Fruit fly (Drosophila melanogaster) whole organism, embryonic: ENCODE results near the gene CG42445.
A peak's percentile ranks its signal among the peaks of the same experiment; 100 is the strongest.

ENCODE experiments used
- ATbp ChIP-seq: fragments of 200-800 bp; sonication (Bioruptor generic); optimal IDR thresholded peaks from 2 replicates; lab custom pipeline; 2017; ENCODE audit warnings: missing biosample characterization, mild to moderate bottlenecking, missing genetic modification characterization, missing genetic modification reagents
- Abd-B ChIP-seq: fragments of 200-800 bp; sonication (Bioruptor generic); optimal IDR thresholded peaks from 2 replicates; lab custom pipeline; 2018; ENCODE audit warnings: missing biosample characterization, mild to moderate bottlenecking, missing genetic modification characterization, moderate library complexity
- Asciz ChIP-seq: fragments of 200-800 bp; sonication (Bioruptor generic); optimal IDR thresholded peaks from 2 replicates; lab custom pipeline; 2017; ENCODE audit warnings: missing biosample characterization, mild to moderate bottlenecking, missing genetic modification characterization, missing genetic modification reagents
- Atf6 ChIP-seq: fragments of 200-800 bp; sonication (Bioruptor generic); IDR thresholded peaks from 2 replicates; pipeline ENCODE4 v1.3.6; 2022; ENCODE audit warnings: missing biosample characterization, missing genetic modification characterization
- BtbVII ChIP-seq: fragments of 200-800 bp; sonication (Bioruptor generic); optimal IDR thresholded peaks from 3 replicates; lab custom pipeline; 2017; ENCODE audit warnings: missing biosample characterization, mild to moderate bottlenecking, missing genetic modification characterization
- CG11456 ChIP-seq: fragments of 200-800 bp; sonication (Bioruptor generic); IDR thresholded peaks from 3 replicates; pipeline ENCODE4 v1.3.6; 2022; ENCODE audit warnings: missing biosample characterization, missing genetic modification characterization
- CG11723 ChIP-seq: fragments of 200-800 bp; sonication (Bioruptor generic); optimal IDR thresholded peaks from 2 replicates; lab custom pipeline; 2017; ENCODE audit warnings: missing biosample characterization, mild to moderate bottlenecking, missing genetic modification characterization
- CG12942 ChIP-seq: fragments of 200-800 bp; sonication (Bioruptor generic); optimal IDR thresholded peaks from 3 replicates; lab custom pipeline; 2016; ENCODE audit warnings: missing biosample characterization, missing genetic modification characterization
- CG1647 ChIP-seq: fragments of 200-800 bp; sonication (Bioruptor generic); optimal IDR thresholded peaks from 3 replicates; lab custom pipeline; 2016; ENCODE audit warnings: missing biosample characterization, missing genetic modification characterization
- CG16813 ChIP-seq: fragments of 200-800 bp; sonication (Bioruptor generic); IDR thresholded peaks from 3 replicates; pipeline ENCODE4 v1.3.6; 2022; ENCODE audit warnings: missing biosample characterization, missing genetic modification characterization; ENCODE audit not compliant: partially characterized antibody
- CG17385 ChIP-seq: fragments of 200-800 bp; sonication (Bioruptor generic); optimal IDR thresholded peaks from 3 replicates; lab custom pipeline; 2018; ENCODE audit warnings: missing biosample characterization, mild to moderate bottlenecking, missing genetic modification characterization
- CG17912 ChIP-seq: fragments of 200-800 bp; sonication (Bioruptor generic); optimal IDR thresholded peaks from 2 replicates; lab custom pipeline; 2018; ENCODE audit warnings: missing biosample characterization, mild to moderate bottlenecking, missing genetic modification characterization
- CG18262 ChIP-seq: fragments of 200-800 bp; optimal IDR thresholded peaks from 3 replicates; lab custom pipeline; 2019; ENCODE audit warnings: missing biosample characterization, mild to moderate bottlenecking, missing genetic modification characterization, moderate library complexity
- CG18599 ChIP-seq: fragments of 200-800 bp; sonication (Bioruptor generic); optimal IDR thresholded peaks from 3 replicates; lab custom pipeline; 2017; ENCODE audit warnings: missing biosample characterization, missing genetic modification characterization, mild to moderate bottlenecking, moderate library complexity, missing genetic modification reagents
- CG2116 ChIP-seq: fragments of 200-800 bp; sonication (Bioruptor generic); optimal IDR thresholded peaks from 3 replicates; lab custom pipeline; 2018; ENCODE audit warnings: missing biosample characterization, mild to moderate bottlenecking, missing genetic modification characterization
- CG2120 ChIP-seq: fragments of 200-800 bp; sonication (Bioruptor generic); optimal IDR thresholded peaks from 3 replicates; lab custom pipeline; 2016; ENCODE audit warnings: missing biosample characterization, missing genetic modification characterization
- CG31441 ChIP-seq: fragments of 200-800 bp; sonication (Bioruptor generic); IDR thresholded peaks from 2 replicates; pipeline ENCODE4 v1.3.6; 2022; ENCODE audit warnings: missing biosample characterization, missing genetic modification characterization
- CG32532 ChIP-seq: fragments of 200-800 bp; sonication (Bioruptor generic); IDR thresholded peaks from 2 replicates; pipeline ENCODE4 v1.3.6; 2022; ENCODE audit warnings: missing biosample characterization, missing genetic modification characterization
- CG4360 ChIP-seq: fragments of 200-800 bp; sonication (Bioruptor generic); IDR thresholded peaks from 2 replicates; pipeline ENCODE4 v1.3.6; 2022; ENCODE audit warnings: missing biosample characterization, missing genetic modification characterization
- CG6654 ChIP-seq: fragments of 200-800 bp; sonication (Bioruptor generic); optimal IDR thresholded peaks from 2 replicates; lab custom pipeline; 2017; ENCODE audit warnings: missing biosample characterization, mild to moderate bottlenecking, missing genetic modification characterization
- CG8944 ChIP-seq: fragments of 200-800 bp; sonication (Bioruptor generic); optimal IDR thresholded peaks from 3 replicates; lab custom pipeline; 2016; ENCODE audit warnings: missing biosample characterization, missing genetic modification characterization
- CHES-1-like ChIP-seq: fragments of 200-800 bp; sonication (Bioruptor generic); optimal IDR thresholded peaks from 2 replicates; lab custom pipeline; 2016; ENCODE audit warnings: missing biosample characterization, missing genetic modification characterization
- Chrac-16 ChIP-seq: fragments of 200-800 bp; sonication (Bioruptor generic); optimal IDR thresholded peaks from 3 replicates; lab custom pipeline; 2016; ENCODE audit warnings: missing biosample characterization, missing genetic modification characterization
- D19A ChIP-seq: fragments of 200-800 bp; optimal IDR thresholded peaks from 3 replicates; lab custom pipeline; 2019; ENCODE audit warnings: missing biosample characterization, mild to moderate bottlenecking, missing genetic modification characterization, moderate library complexity
- D19B ChIP-seq: fragments of 200-800 bp; sonication (Bioruptor generic); optimal IDR thresholded peaks from 2 replicates; lab custom pipeline; 2017; ENCODE audit warnings: missing biosample characterization, mild to moderate bottlenecking, missing genetic modification characterization
- Dad ChIP-seq: fragments of 200-800 bp; sonication (Bioruptor generic); optimal IDR thresholded peaks from 3 replicates; lab custom pipeline; 2016; ENCODE audit warnings: missing biosample characterization, missing genetic modification characterization
- Dbx ChIP-seq: fragments of 200-800 bp; sonication (Bioruptor generic); IDR thresholded peaks from 3 replicates; pipeline ENCODE4 v1.3.6; 2022; ENCODE audit warnings: missing biosample characterization, missing genetic modification characterization
- H15 ChIP-seq: fragments of 200-800 bp; sonication (Bioruptor generic); IDR thresholded peaks from 3 replicates; pipeline ENCODE4 v1.3.6; 2022; ENCODE audit warnings: missing biosample characterization, missing genetic modification characterization
- HLH3B ChIP-seq: fragments of 200-800 bp; sonication (Bioruptor generic); IDR thresholded peaks from 2 replicates; pipeline ENCODE4 v1.3.6; 2022; ENCODE audit warnings: missing biosample characterization, missing genetic modification characterization
- Hmr ChIP-seq: fragments of 200-800 bp; sonication (Bioruptor generic); optimal IDR thresholded peaks from 3 replicates; lab custom pipeline; 2017; ENCODE audit warnings: mild to moderate bottlenecking, missing biosample characterization, missing genetic modification reagents, missing genetic modification characterization
- Nf-YA ChIP-seq: fragments of 200-800 bp; sonication (Bioruptor generic); IDR thresholded peaks from 2 replicates; pipeline ENCODE4 v1.3.6; 2022; ENCODE audit warnings: missing biosample characterization, missing genetic modification characterization
- Oaz ChIP-seq: fragments of 200-800 bp; sonication (Bioruptor generic); IDR thresholded peaks from 2 replicates; pipeline ENCODE4 v1.3.6; 2022; ENCODE audit warnings: missing biosample characterization, missing genetic modification characterization
- Rfx ChIP-seq: fragments of 200-800 bp; sonication (Bioruptor generic); IDR thresholded peaks from 2 replicates; pipeline ENCODE4 v1.3.6; 2022; ENCODE audit warnings: missing biosample characterization, missing genetic modification characterization
- Scr ChIP-seq: fragments of 200-800 bp; sonication (Bioruptor generic); IDR thresholded peaks from 2 replicates; pipeline ENCODE4 v1.3.6; 2022; ENCODE audit warnings: missing biosample characterization, missing genetic modification characterization; ENCODE audit not compliant: partially characterized antibody
- Usf ChIP-seq: fragments of 200-800 bp; sonication (Bioruptor generic); optimal IDR thresholded peaks from 2 replicates; lab custom pipeline; 2017; ENCODE audit warnings: missing genotype, missing biosample characterization, missing genetic modification characterization
- ara ChIP-seq: fragments of 200-800 bp; sonication (Bioruptor generic); IDR thresholded peaks from 2 replicates; pipeline ENCODE4 v1.3.6; 2022; ENCODE audit warnings: missing biosample characterization, missing genetic modification characterization
- danr ChIP-seq: fragments of 200-800 bp; sonication (Bioruptor generic); IDR thresholded peaks from 2 replicates; pipeline ENCODE4 v1.3.6; 2022; ENCODE audit warnings: missing biosample characterization, missing genetic modification characterization
- dysf ChIP-seq: fragments of 200-800 bp; sonication (Bioruptor generic); IDR thresholded peaks from 3 replicates; pipeline ENCODE4 v1.3.6; 2022; ENCODE audit warnings: missing biosample characterization, missing genetic modification characterization
- ems ChIP-seq: fragments of 200-800 bp; sonication (Bioruptor generic); optimal IDR thresholded peaks from 3 replicates; lab custom pipeline; 2016; ENCODE audit warnings: missing biosample characterization, missing genetic modification characterization
- gce ChIP-seq: fragments of 200-800 bp; sonication (Bioruptor generic); IDR thresholded peaks from 3 replicates; pipeline ENCODE4 v1.3.6; 2022; ENCODE audit warnings: missing biosample characterization, missing genetic modification characterization
- gfzf ChIP-seq: fragments of 200-800 bp; sonication (Bioruptor generic); optimal IDR thresholded peaks from 2 replicates; lab custom pipeline; 2016; ENCODE audit warnings: missing biosample characterization, mild to moderate bottlenecking, missing genetic modification characterization, moderate library complexity
- mirr ChIP-seq: fragments of 200-800 bp; sonication (Bioruptor generic); optimal IDR thresholded peaks from 3 replicates; lab custom pipeline; 2018; ENCODE audit warnings: missing biosample characterization, mild to moderate bottlenecking, missing genetic modification characterization
- pros ChIP-seq: fragments of 200-800 bp; sonication (Bioruptor generic); optimal IDR thresholded peaks from 3 replicates; lab custom pipeline; 2019; ENCODE audit warnings: missing biosample characterization, mild to moderate bottlenecking, missing genetic modification characterization, moderate library complexity
- pzg ChIP-seq: fragments of 200-800 bp; sonication (Bioruptor generic); optimal IDR thresholded peaks from 3 replicates; lab custom pipeline; 2018; ENCODE audit warnings: missing biosample characterization, mild to moderate bottlenecking, missing genetic modification characterization, moderate library complexity
- sens ChIP-seq: fragments of 200-800 bp; sonication (Bioruptor generic); peaks from one replicate; lab custom pipeline; 2016; ENCODE audit warnings: missing biosample characterization, missing genetic modification characterization
- sens-2 ChIP-seq: fragments of 200-800 bp; sonication (Bioruptor generic); IDR thresholded peaks from 2 replicates; pipeline ENCODE4 v1.3.6; 2022; ENCODE audit warnings: missing biosample characterization, missing genetic modification characterization
- tup ChIP-seq: fragments of 200-800 bp; sonication (Bioruptor generic); optimal IDR thresholded peaks from 2 replicates; lab custom pipeline; 2016; ENCODE audit warnings: missing biosample characterization, mild to moderate bottlenecking, missing genetic modification characterization, moderate library complexity
- unpg ChIP-seq: fragments of 200-800 bp; sonication (Bioruptor generic); optimal IDR thresholded peaks from 3 replicates; lab custom pipeline; 2018; ENCODE audit warnings: missing biosample characterization, mild to moderate bottlenecking, missing genetic modification characterization, moderate library complexity
- zfh2 ChIP-seq: fragments of 200-800 bp; sonication (Bioruptor generic); optimal IDR thresholded peaks from 2 replicates; lab custom pipeline; 2016; ENCODE audit warnings: missing biosample characterization, missing genetic modification characterization

CG42445 gene

DNA sequence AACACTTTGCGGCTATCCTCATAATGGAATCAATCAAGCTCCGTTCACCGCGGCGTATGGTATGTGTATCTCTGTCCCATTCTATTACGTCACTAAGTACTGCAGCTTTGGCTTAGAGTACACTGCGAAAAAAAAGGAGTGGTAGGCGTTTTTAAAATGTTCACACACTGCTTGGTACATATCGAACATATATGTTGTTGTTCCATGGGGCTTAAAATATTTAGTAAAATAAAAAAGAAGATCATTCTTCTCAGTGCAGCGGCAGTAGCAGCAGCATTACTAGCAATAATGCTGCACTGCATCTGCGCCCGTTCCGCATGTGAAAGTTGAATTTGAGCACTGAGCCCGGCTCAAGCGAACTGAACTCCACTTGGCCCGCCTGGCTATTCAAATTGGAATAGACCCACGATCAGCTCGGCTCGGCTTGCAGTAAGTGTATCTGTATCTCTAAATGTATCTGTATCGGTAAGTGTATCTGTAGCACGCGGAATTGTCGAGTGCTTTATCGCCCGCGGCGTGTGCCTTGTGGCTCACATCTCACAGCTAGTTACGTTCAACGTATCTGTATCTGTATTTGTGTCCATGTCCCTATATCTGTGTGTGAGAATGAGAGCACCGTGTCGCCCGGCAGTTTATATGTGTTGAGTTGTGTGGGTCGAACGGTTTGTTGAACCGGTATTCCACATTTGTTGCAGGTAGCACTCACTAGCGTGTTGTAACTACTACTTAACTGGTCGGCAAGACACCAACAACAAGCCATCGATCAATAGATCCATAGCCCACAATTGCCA lies 5.3 kb downstream of the CG42445 start (continued):
- TF ChIP-seq BtbVII (GFP tag; lab: Kevin White, UChicago) (peak; percentile 42), gfzf (no peak), CG31441 (GFP tag; lab: Robert Waterston, UW) (peak; percentile 61), CG16813 (GFP tag; lab: Robert Waterston, UW) (no peak), D19A (tag; lab: Kevin White, UChicago) (peak; percentile 61), CG18599 (GFP tag; lab: Kevin White, UChicago) (peak; percentile 33), CG4360 (GFP tag; lab: Robert Waterston, UW) (peak; percentile 27; the same call in 1 of the 2 replicates), Scr (GFP tag; lab: Robert Waterston, UW) (no peak), CG17912 (GFP tag; lab: Kevin White, UChicago) (no peak), ara (GFP tag; lab: Robert Waterston, UW) (peak; percentile 29; the same call in 1 of the 2 replicates), CG2120 (no peak), dysf (GFP tag; lab: Robert Waterston, UW) (peak; percentile 67), mirr (GFP tag; lab: Kevin White, UChicago) (no peak), danr (0 out of 2 replicates have a peak, but pooled peaks have one; percentile 23), HLH3B (GFP tag; lab: Robert Waterston, UW) (peak; percentile 71), CG12942 (GFP tag; lab: Kevin White, UChicago) (peak; percentile 33), H15 (GFP tag; lab: Robert Waterston, UW) (peak; percentile 53; the same call in 1 of the 3 replicates), Dbx (GFP tag; lab: Robert Waterston, UW) (no peak), CHES-1-like (no peak), Asciz (GFP tag; lab: Kevin White, UChicago) (peak; percentile 65), CG11456 (GFP tag; lab: Robert Waterston, UW) (no peak), CG32532 (GFP tag; lab: Robert Waterston, UW) (no peak), CG2116 (GFP tag; lab: Kevin White, UChicago) (peak; percentile 5), Rfx (GFP tag; lab: Robert Waterston, UW) (peak; percentile 22; the same call in 1 of the 2 replicates), gce (peak; percentile 32; the same call in 1 of the 3 replicates), Dad (GFP tag; lab: Kevin White, UChicago) (peak; percentile 23), sens-2 (GFP tag; lab: Robert Waterston, UW) (no peak), Hmr (GFP tag; lab: Kevin White, UChicago) (no peak), CG18262 (tag; lab: Kevin White, UChicago) (peak; percentile 41), ATbp (GFP tag; lab: Kevin White, UChicago) (peak; percentile 58), CG17385 (GFP tag; lab: Kevin White, UChicago) (peak; percentile 66), Oaz (GFP tag; lab: Robert Waterston, UW) (no peak), pros (GFP tag; lab: Kevin White, UChicago) (no peak), pzg (GFP tag; lab: Kevin White, UChicago) (no peak), Usf (GFP tag; lab: Kevin White, UChicago) (no peak), Chrac-16 (GFP tag; lab: Kevin White, UChicago) (peak; percentile 4), Nf-YA (GFP tag; lab: Robert Waterston, UW) (no peak), unpg (peak; percentile 40), zfh2 (GFP tag; lab: Kevin White, UChicago) (no peak), Abd-B (peak; percentile 33), tup (GFP tag; lab: Kevin White, UChicago) (no peak), sens (GFP tag; lab: Kevin White, UChicago) (peak; percentile 92), CG1647 (GFP tag; lab: Kevin White, UChicago) (peak; percentile 54), CG8944 (GFP tag; lab: Kevin White, UChicago) (peak; percentile 42), D19B (GFP tag; lab: Kevin White, UChicago) (no peak), CG6654 (GFP tag; lab: Kevin White, UChicago) (peak; percentile 2), ems (peak; percentile 12), CG11723 (GFP tag; lab: Kevin White, UChicago) (peak; percentile 47), Atf6 (GFP tag; lab: Robert Waterston, UW) (no peak)
